Worm (Caenorhabditis elegans) whole organism, young adult: Measurements from ENCODE around the gene srr-9.

Experiments
- cebp-2 ChIP-seq: fragments of 200-800 bp; sonication (Bioruptor generic); IDR thresholded peaks from 2 replicates; pipeline ENCODE4 v1.3.6; 2022; ENCODE audit warnings: missing genetic modification characterization, missing compliant biosample characterization
- efl-1 ChIP-seq: fragments of 150-350 bp; optimal IDR thresholded peaks from 2 replicates; lab custom pipeline; 2014; ENCODE audit warnings: missing biosample characterization, missing genetic modification reagents, missing genetic modification characterization
- madf-6 ChIP-seq: fragments of 200-800 bp; sonication (Bioruptor generic); IDR thresholded peaks from 2 replicates; pipeline ENCODE4 v1.3.6; 2022; ENCODE audit warnings: missing genetic modification reagents, missing genetic modification characterization, missing compliant biosample characterization
- unc-62 ChIP-seq: fragments of 150-350 bp; optimal IDR thresholded peaks from 2 replicates; lab custom pipeline; 2014; ENCODE audit warnings: missing biosample characterization, missing genetic modification reagents, missing genetic modification characterization

DNA sequence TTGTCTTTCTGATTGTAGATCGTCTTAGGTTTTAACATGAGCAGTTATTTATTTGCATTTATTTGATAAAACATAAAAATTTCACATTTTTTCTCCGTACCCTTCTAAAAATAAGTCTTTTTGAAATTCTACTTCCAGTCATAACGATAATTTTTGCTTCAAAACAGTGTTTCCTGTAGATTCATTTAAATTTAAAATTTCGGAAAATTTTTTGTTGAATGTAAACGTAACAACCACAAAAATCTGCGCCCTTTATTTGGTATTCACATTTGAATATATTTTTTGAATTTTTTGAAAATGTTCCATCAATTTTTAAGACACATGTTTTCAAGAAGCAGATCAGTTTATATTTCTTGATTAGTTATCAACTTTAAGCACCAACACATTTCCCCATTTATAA is 7.6 kb downstream of the srr-9 start:
- TF ChIP-seq efl-1 (no peak), madf-6 (GFP tag; lab: Robert Waterston, UW) (no peak), cebp-2 (no peak), unc-62 (no peak)
